Worm (Caenorhabditis elegans) whole organism, young adult: ENCODE data around the gene H43I07.4.

Source experiments
- F52B5.7 ChIP-seq: sonication (generic microtip); optimal IDR thresholded peaks from 2 replicates; lab custom pipeline; 2016; ENCODE audit warnings: mild to moderate bottlenecking, missing genetic modification characterization, missing compliant biosample characterization
- ama-1 ChIP-seq, 3 experiments: fragments of 150-350 bp in 1 of 3; sonication (generic microtip) in 2 of 3; optimal IDR thresholded peaks; 2 replicates each; lab custom pipeline; 2014 to 2018; ENCODE audit warnings: missing biosample characterization in 2 of 3, missing genetic modification characterization in 2 of 3, missing genetic modification reagents in 2 of 3
- attf-6 ChIP-seq: fragments of 200-800 bp; sonication (Bioruptor generic); IDR thresholded peaks from 2 replicates; pipeline ENCODE4 v1.3.6; 2022; ENCODE audit warnings: missing genetic modification reagents, missing genetic modification characterization, missing compliant biosample characterization
- cebp-2 ChIP-seq: fragments of 200-800 bp; sonication (Bioruptor generic); IDR thresholded peaks from 2 replicates; pipeline ENCODE4 v1.3.6; 2022; ENCODE audit warnings: missing genetic modification characterization, missing compliant biosample characterization
- efl-1 ChIP-seq: fragments of 150-350 bp; optimal IDR thresholded peaks from 2 replicates; lab custom pipeline; 2014; ENCODE audit warnings: missing biosample characterization, missing genetic modification reagents, missing genetic modification characterization
- ekl-4 ChIP-seq: fragments of 200-800 bp; sonication (Bioruptor generic); IDR thresholded peaks from 2 replicates; pipeline ENCODE4 v1.3.6; 2022; ENCODE audit warnings: missing genetic modification reagents, missing genetic modification characterization, missing compliant biosample characterization
- mcd-1 ChIP-seq: fragments of 200-800 bp; sonication (Bioruptor generic); IDR thresholded peaks from 2 replicates; pipeline ENCODE4 v1.3.6; 2022; ENCODE audit warnings: missing genetic modification reagents, missing genetic modification characterization, missing compliant biosample characterization
- sdz-38 ChIP-seq: sonication (generic microtip); optimal IDR thresholded peaks from 2 replicates; lab custom pipeline; 2016; ENCODE audit warnings: missing genotype, missing genetic modification characterization, missing compliant biosample characterization
- snpc-4 ChIP-seq, 5 experiments: fragments of 150-350 bp in 1 of 5; sonication (generic microtip) in 4 of 5; optimal IDR thresholded peaks; 2 replicates each; lab custom pipeline; 2014 to 2018; ENCODE audit warnings: missing genetic modification characterization in 5 of 5, missing biosample characterization in 3 of 5, antibody characterized with exemption in 2 of 5, mild to moderate bottlenecking in 2 of 5, missing compliant biosample characterization in 2 of 5, missing genotype in 2 of 5, moderate library complexity in 2 of 5, missing genetic modification reagents in 1 of 5
- tbp1 ChIP-seq: fragments of 200-800 bp; sonication (Bioruptor generic); optimal IDR thresholded peaks from 2 replicates; lab custom pipeline; 2018; ENCODE audit warnings: mild to moderate bottlenecking, missing genetic modification characterization, missing compliant biosample characterization
- tlf-1 ChIP-seq: fragments of 200-800 bp; sonication (Bioruptor generic); optimal IDR thresholded peaks from 2 replicates; lab custom pipeline; 2018; ENCODE audit warnings: mild to moderate bottlenecking, missing genetic modification characterization, missing compliant biosample characterization
- unc-130 ChIP-seq: sonication (generic microtip); optimal IDR thresholded peaks from 2 replicates; lab custom pipeline; 2016; ENCODE audit warnings: missing genetic modification reagents, missing genetic modification characterization, missing compliant biosample characterization
- unc-62 ChIP-seq: fragments of 150-350 bp; optimal IDR thresholded peaks from 2 replicates; lab custom pipeline; 2014; ENCODE audit warnings: missing biosample characterization, missing genetic modification reagents, missing genetic modification characterization

- TF ChIP-seq sdz-38 (tag; lab: Kevin White, UChicago): no peak
- TF ChIP-seq ekl-4 (GFP tag; lab: Robert Waterston, UW): no peak
- no peak for TF ChIP-seq ama-1 (optimal IDR thresholded peaks at IDR 0.05; lab: Kevin White, UChicago)
- TF ChIP-seq ama-1 (GFP tag; optimal IDR thresholded peaks at IDR 0.05; lab: Kevin White, UChicago): no peak
- no peak for TF ChIP-seq snpc-4 (GFP tag; optimal IDR thresholded peaks at IDR 0.05; lab: Kevin White, UChicago)
- TF ChIP-seq snpc-4 (tag; optimal IDR thresholded peaks at IDR 0.05; lab: Kevin White, UChicago): no peak
- no peak for TF ChIP-seq tbp1 (GFP tag; lab: Kevin White, UChicago)
- no peak for TF ChIP-seq efl-1 (GFP tag; lab: Kevin White, UChicago)
- no peak for TF ChIP-seq F52B5.7
- no peak for TF ChIP-seq attf-6 (GFP tag; lab: Robert Waterston, UW)
- no peak for TF ChIP-seq cebp-2 (GFP tag; lab: Robert Waterston, UW)
- TF ChIP-seq unc-130: no peak
- TF ChIP-seq unc-62 (GFP tag; lab: Kevin White, UChicago): no peak
- no peak for TF ChIP-seq mcd-1 (GFP tag; lab: Robert Waterston, UW)
- no peak for TF ChIP-seq tlf-1
Observed at ce11 chrV:4260090-4260489, 44.1 kb downstream of the H43I07.4 start, which contains the start of gene srt-3.
